Worm (Caenorhabditis elegans) whole organism, L2 larva: Measurements from ENCODE around the gene ima-1.

Experiments used
- C34F6.9 ChIP-seq: fragments of 150-350 bp; optimal IDR thresholded peaks from 2 replicates; lab custom pipeline; 2014; ENCODE audit warnings: missing biosample characterization, missing genetic modification characterization
- Y55F3AM.14 ChIP-seq: fragments of 200-800 bp; sonication (Bioruptor generic); optimal IDR thresholded peaks from 2 replicates; lab custom pipeline; 2018; ENCODE audit warnings: mild to moderate bottlenecking, missing genetic modification characterization, missing compliant biosample characterization
- ZK546.5 ChIP-seq: sonication (generic microtip); optimal IDR thresholded peaks from 2 replicates; lab custom pipeline; 2017; ENCODE audit warnings: missing biosample characterization, missing genetic modification characterization
- alr-1 ChIP-seq: fragments of 150-350 bp; optimal IDR thresholded peaks from 2 replicates; lab custom pipeline; 2014; ENCODE audit warnings: missing biosample characterization, missing genetic modification characterization
- ama-1 ChIP-seq: fragments of 150-350 bp; optimal IDR thresholded peaks from 2 replicates; lab custom pipeline; 2018; ENCODE audit warnings: inconsistent platforms
- blmp-1 ChIP-seq: sonication (generic microtip); optimal IDR thresholded peaks from 2 replicates; lab custom pipeline; 2017; ENCODE audit warnings: missing genetic modification characterization, mild to moderate bottlenecking, missing compliant biosample characterization, antibody characterized with exemption, moderate library complexity; ENCODE audit not compliant: insufficient read depth
- crh-2 ChIP-seq: sonication (generic microtip); optimal IDR thresholded peaks from 2 replicates; lab custom pipeline; 2017; ENCODE audit warnings: missing biosample characterization, missing genetic modification characterization
- egl-27 ChIP-seq: sonication (generic microtip); optimal IDR thresholded peaks from 3 replicates; lab custom pipeline; 2017; ENCODE audit warnings: missing biosample characterization, missing genetic modification reagents, missing genetic modification characterization
- elt-1 ChIP-seq: fragments of 150-350 bp; optimal IDR thresholded peaks from 2 replicates; lab custom pipeline; 2014; ENCODE audit warnings: missing biosample characterization, missing genetic modification characterization
- elt-3 ChIP-seq: sonication (generic microtip); optimal IDR thresholded peaks from 2 replicates; lab custom pipeline; 2017; ENCODE audit warnings: missing biosample characterization, missing genetic modification characterization
- fos-1 ChIP-seq: fragments of 150-350 bp; optimal IDR thresholded peaks from 2 replicates; lab custom pipeline; 2014; ENCODE audit warnings: missing biosample characterization, missing genetic modification characterization
- gmeb-1 ChIP-seq: fragments of 150-350 bp; optimal IDR thresholded peaks from 2 replicates; lab custom pipeline; 2014; ENCODE audit warnings: missing biosample characterization, missing genetic modification characterization
- lin-11 ChIP-seq: fragments of 150-350 bp; sonication (generic microtip); optimal IDR thresholded peaks from 2 replicates; lab custom pipeline; 2014; ENCODE audit warnings: missing biosample characterization, missing genetic modification characterization, inconsistent platforms, mixed read lengths
- lin-13 ChIP-seq: fragments of 150-350 bp; optimal IDR thresholded peaks from 2 replicates; lab custom pipeline; 2014; ENCODE audit warnings: missing biosample characterization, missing genetic modification reagents, missing genetic modification characterization
- lin-39 ChIP-seq: fragments of 150-350 bp; optimal IDR thresholded peaks from 2 replicates; lab custom pipeline; 2014; ENCODE audit warnings: missing biosample characterization, missing genetic modification reagents, missing genetic modification characterization
- lsy-2 ChIP-seq, 2 experiments: fragments of 150-350 bp in 1 of 2; sonication (generic microtip) in 1 of 2; optimal IDR thresholded peaks; 2 replicates each; lab custom pipeline; 2014 to 2017; ENCODE audit warnings: missing biosample characterization in 2 of 2, missing genetic modification characterization in 2 of 2
- mab-5 ChIP-seq: fragments of 150-350 bp; optimal IDR thresholded peaks from 2 replicates; lab custom pipeline; 2014; ENCODE audit warnings: missing biosample characterization, missing genetic modification characterization
- mbf-1 ChIP-seq: sonication (generic microtip); optimal IDR thresholded peaks from 2 replicates; lab custom pipeline; 2017; ENCODE audit warnings: missing biosample characterization, missing genetic modification characterization
- mdl-1 ChIP-seq, 2 experiments: fragments of 150-350 bp in 1 of 2; sonication (generic microtip) in 1 of 2; optimal IDR thresholded peaks; 2 replicates each; lab custom pipeline; 2017; ENCODE audit warnings: missing biosample characterization in 2 of 2, missing genetic modification characterization in 2 of 2
- nhr-10 ChIP-seq: sonication (generic microtip); optimal IDR thresholded peaks from 2 replicates; lab custom pipeline; 2017; ENCODE audit warnings: missing biosample characterization, missing genetic modification characterization
- nhr-11 ChIP-seq: fragments of 150-350 bp; optimal IDR thresholded peaks from 2 replicates; lab custom pipeline; 2014; ENCODE audit warnings: missing biosample characterization, missing genetic modification characterization
- nhr-12 ChIP-seq: fragments of 150-350 bp; optimal IDR thresholded peaks from 2 replicates; lab custom pipeline; 2014; ENCODE audit warnings: missing biosample characterization, missing genetic modification characterization
- nhr-129 ChIP-seq: fragments of 150-350 bp; optimal IDR thresholded peaks from 2 replicates; lab custom pipeline; 2014; ENCODE audit warnings: missing biosample characterization, missing genetic modification characterization
- nhr-23 ChIP-seq: fragments of 150-350 bp; optimal IDR thresholded peaks from 2 replicates; lab custom pipeline; 2014; ENCODE audit warnings: missing biosample characterization, missing genetic modification reagents, missing genetic modification characterization
- nhr-237 ChIP-seq: fragments of 150-350 bp; optimal IDR thresholded peaks from 2 replicates; lab custom pipeline; 2014; ENCODE audit warnings: missing biosample characterization, missing genetic modification characterization
- nhr-25 ChIP-seq: fragments of 150-350 bp; sonication (generic microtip); optimal IDR thresholded peaks from 3 replicates; lab custom pipeline; 2014; ENCODE audit warnings: missing biosample characterization, missing genetic modification characterization
- nhr-6 ChIP-seq: fragments of 150-350 bp; optimal IDR thresholded peaks from 2 replicates; lab custom pipeline; 2014; ENCODE audit warnings: missing biosample characterization, missing genetic modification characterization
- nhr-77 ChIP-seq: fragments of 150-350 bp; optimal IDR thresholded peaks from 2 replicates; lab custom pipeline; 2014; ENCODE audit warnings: missing biosample characterization, missing genetic modification characterization
- sem-4 ChIP-seq: fragments of 150-350 bp; optimal IDR thresholded peaks from 2 replicates; lab custom pipeline; 2014; ENCODE audit warnings: missing biosample characterization, missing genetic modification reagents, missing genetic modification characterization
- skn-1 ChIP-seq: sonication (generic microtip); optimal IDR thresholded peaks from 2 replicates; lab custom pipeline; 2017; ENCODE audit warnings: missing biosample characterization, missing genetic modification characterization
- sma-3 ChIP-seq: sonication (generic microtip); optimal IDR thresholded peaks from 2 replicates; lab custom pipeline; 2016; ENCODE audit warnings: missing genetic modification reagents, missing genetic modification characterization, missing compliant biosample characterization
- sma-9 ChIP-seq, 2 experiments: fragments of 150-350 bp in 1 of 2; sonication (generic microtip) in 1 of 2; optimal IDR thresholded peaks; 2 replicates each; lab custom pipeline; 2014 to 2016; ENCODE audit warnings: missing genetic modification characterization in 2 of 2, mild to moderate bottlenecking in 1 of 2, missing biosample characterization in 1 of 2, missing compliant biosample characterization in 1 of 2, missing genetic modification reagents in 1 of 2, moderate library complexity in 1 of 2
- unc-39 ChIP-seq: fragments of 150-350 bp; optimal IDR thresholded peaks from 2 replicates; lab custom pipeline; 2014; ENCODE audit warnings: missing biosample characterization, missing genetic modification characterization
- unc-55 ChIP-seq: fragments of 150-350 bp; sonication (generic microtip); optimal IDR thresholded peaks from 3 replicates; lab custom pipeline; 2014; ENCODE audit warnings: missing biosample characterization, missing genetic modification reagents, missing genetic modification characterization
- unc-62 ChIP-seq: fragments of 150-350 bp; optimal IDR thresholded peaks from 2 replicates; lab custom pipeline; 2014; ENCODE audit warnings: missing biosample characterization, missing genetic modification reagents, missing genetic modification characterization
- zag-1 ChIP-seq: fragments of 150-350 bp; optimal IDR thresholded peaks from 2 replicates; lab custom pipeline; 2014; ENCODE audit warnings: missing biosample characterization, missing genetic modification characterization
- ztf-1 ChIP-seq: fragments of 200-800 bp; sonication (Bioruptor generic); conservative IDR thresholded peaks from 2 replicates; pipeline ENCODE4 v1.3.6; 2022; ENCODE audit warnings: missing genetic modification characterization, missing compliant biosample characterization
- ztf-4 ChIP-seq: fragments of 150-350 bp; optimal IDR thresholded peaks from 2 replicates; lab custom pipeline; 2014; ENCODE audit warnings: missing biosample characterization, missing genetic modification characterization

ima-1 gene

ce11 chrV:11217394-11217793, 22.1 kb upstream of the ima-1 start, which contains the start of gene cyp-29A2:
TSS of gene cyp-29A2 (plus strand) at chrV:11217583.
- TF ChIP-seq elt-3 (tag; lab: Kevin White, UChicago) (no peak), crh-2 (peak; percentile 28), sma-9 (GFP tag; optimal IDR thresholded peaks at IDR 0.05; lab: Kevin White, UChicago) (peak; percentile 24), sma-9 (tag; optimal IDR thresholded peaks at IDR 0.05; lab: Kevin White, UChicago) (no peak), nhr-129 (tag; lab: Kevin White, UChicago) (peak; percentile 34), nhr-25 (tag; lab: Kevin White, UChicago) (no peak), unc-62 (GFP tag; lab: Kevin White, UChicago) (no peak), gmeb-1 (tag; lab: Kevin White, UChicago) (peak; percentile 23)

DNA sequence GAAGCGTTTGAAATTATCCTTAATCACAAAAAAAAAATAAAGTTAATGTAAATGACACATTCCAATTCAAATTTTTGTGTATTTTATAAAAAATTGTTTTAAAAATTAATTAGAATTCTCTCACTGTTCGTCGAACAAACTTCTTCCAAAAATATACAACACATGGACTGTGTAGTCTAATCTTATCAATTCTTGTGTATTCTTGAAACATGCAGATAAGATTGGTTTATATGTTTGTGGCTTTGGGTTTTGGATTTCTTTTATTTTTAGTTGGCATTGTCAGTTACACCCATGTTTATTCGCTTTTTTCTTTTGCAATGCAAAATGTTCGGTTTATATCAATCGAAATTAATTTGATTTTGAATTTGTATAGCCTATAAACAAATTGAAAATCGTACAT, 19.1 kb upstream of the ima-1 start:
- TF ChIP-seq mab-5, result no peak

- TF ChIP-seq alr-1 (tag; lab: Kevin White, UChicago) (no peak), elt-1 (tag; lab: Kevin White, UChicago) (peak; percentile 87)
Measured at ce11 chrV:11220936-11221335, 18.5 kb upstream of the ima-1 start, which contains the start of gene T19B10.2. TSS of gene T19B10.2 (plus strand) at chrV:11221302.

DNA sequence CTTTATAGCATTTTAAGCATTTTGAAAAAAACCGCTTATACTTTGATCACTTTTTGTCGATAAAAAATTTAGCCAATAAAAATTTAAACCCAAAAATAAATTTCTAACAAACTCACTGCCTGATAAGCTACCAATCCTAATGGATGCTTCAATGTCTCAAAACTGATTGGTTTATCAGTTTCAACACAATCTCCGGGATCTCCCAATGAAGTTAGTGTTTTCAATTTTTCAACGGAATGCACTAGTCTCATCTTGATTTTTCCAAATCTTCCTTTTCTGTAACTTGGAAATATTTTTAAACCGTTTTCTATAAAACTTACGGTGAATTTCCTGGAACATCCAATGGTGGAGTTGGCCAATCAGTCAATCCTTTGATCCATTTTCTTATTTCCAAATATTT, 15.8 kb upstream of the ima-1 start:
- no peak for TF ChIP-seq egl-27 (tag; lab: Kevin White, UChicago)
- TF ChIP-seq nhr-10 (tag; lab: Kevin White, UChicago), result no peak
- no peak for TF ChIP-seq elt-3 (tag; lab: Kevin White, UChicago)
- no peak for TF ChIP-seq lsy-2 (tag; optimal IDR thresholded peaks at IDR 0.05; lab: Kevin White, UChicago)
- TF ChIP-seq nhr-23 (tag; lab: Kevin White, UChicago), result no peak
- no peak for TF ChIP-seq Y55F3AM.14 (GFP tag; lab: Kevin White, UChicago)
- no peak for TF ChIP-seq ZK546.5 (tag; lab: Kevin White, UChicago)
- TF ChIP-seq blmp-1 (tag; lab: Kevin White, UChicago), result no peak
- no peak for TF ChIP-seq nhr-237 (tag; lab: Kevin White, UChicago)
- no peak for TF ChIP-seq nhr-129 (tag; lab: Kevin White, UChicago)
- TF ChIP-seq lin-11 (tag; lab: Kevin White, UChicago), result no peak
- no peak for TF ChIP-seq nhr-12
- no peak for TF ChIP-seq sma-3 (GFP tag; lab: Kevin White, UChicago)
- no peak for TF ChIP-seq nhr-77
- TF ChIP-seq ztf-4, result no peak
- no peak for TF ChIP-seq C34F6.9 (tag; lab: Kevin White, UChicago)
- TF ChIP-seq unc-55 (GFP tag; lab: Kevin White, UChicago), result no peak

ce11 chrV:11225981-11226380, 13.5 kb upstream of the ima-1 start, which contains the start of gene bgal-1:
TSS of gene bgal-1 (minus strand) at chrV:11226018.
- no peak for TF ChIP-seq sem-4 (tag; lab: Kevin White, UChicago)
- TF ChIP-seq crh-2, result peak; percentile 31
- TF ChIP-seq ztf-4, result peak; percentile 25
- peak; percentile 4 for TF ChIP-seq sma-3 (GFP tag; lab: Kevin White, UChicago)
- TF ChIP-seq lsy-2 (tag; optimal IDR thresholded peaks at IDR 0.05; lab: Kevin White, UChicago), result peak in 1 of 2 experiments; percentile 44
- TF ChIP-seq nhr-25 (tag; lab: Kevin White, UChicago), result peak; percentile 33
- TF ChIP-seq blmp-1 (tag; lab: Kevin White, UChicago), result peak; percentile 13
- peak; percentile 8 for TF ChIP-seq lin-13 (GFP tag; lab: Kevin White, UChicago)
- peak; percentile 65 for TF ChIP-seq ama-1 (lab: Kevin White, UChicago)
- TF ChIP-seq nhr-11 (tag; lab: Kevin White, UChicago), result no peak

DNA sequence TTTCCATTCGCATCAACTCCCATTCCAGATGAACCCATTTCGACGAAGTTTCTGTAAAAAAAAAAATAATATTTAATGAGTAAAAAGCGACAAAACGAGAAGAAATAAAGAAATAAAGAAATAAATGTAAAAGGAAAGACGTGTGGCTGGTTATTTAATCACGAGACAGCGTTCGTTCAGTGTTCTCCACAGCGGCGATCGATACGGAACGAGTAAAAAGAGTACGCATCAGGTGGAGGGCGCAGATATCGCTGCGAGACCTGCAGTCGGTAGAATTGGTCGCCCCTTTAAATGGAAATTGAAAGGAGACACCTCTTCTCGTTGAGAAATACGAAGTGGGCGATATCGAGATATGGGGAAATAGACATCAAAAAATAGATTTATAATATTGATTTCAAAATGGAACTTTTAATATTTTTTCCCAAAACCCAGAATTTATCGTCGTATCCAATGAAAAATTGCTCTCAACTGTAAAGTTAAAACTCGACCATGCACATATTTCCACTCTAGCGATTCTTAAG, 10.8 kb upstream of the ima-1 start, which contains the start of gene pqn-70:
Gene pqn-70 (minus strand): TSS at position 51 of the 521 bp plus-strand sequence.
- TF ChIP-seq nhr-129 (tag; lab: Kevin White, UChicago), result peak; percentile 81
- peak; percentile 55 for TF ChIP-seq fos-1 (tag; lab: Kevin White, UChicago)
- TF ChIP-seq skn-1 (tag; lab: Kevin White, UChicago), result no peak
- peak; percentile 83 for TF ChIP-seq sem-4 (tag; lab: Kevin White, UChicago)
- peak; percentile 40 for TF ChIP-seq nhr-6 (tag; lab: Kevin White, UChicago)
- TF ChIP-seq unc-55 (GFP tag; lab: Kevin White, UChicago), result peak; percentile 91
- no peak for TF ChIP-seq ZK546.5 (tag; lab: Kevin White, UChicago)
- no peak for TF ChIP-seq unc-62 (GFP tag; lab: Kevin White, UChicago)
- TF ChIP-seq unc-39 (tag; lab: Kevin White, UChicago), result no peak
- TF ChIP-seq lsy-2 (tag; optimal IDR thresholded peaks at IDR 0.05; lab: Kevin White, UChicago), result peak; percentile 67 to 92
- peak; percentile 9 for TF ChIP-seq nhr-12
- TF ChIP-seq mbf-1, result no peak
- peak; percentile 57 for TF ChIP-seq zag-1
- peak; percentile 45 for TF ChIP-seq egl-27 (tag; lab: Kevin White, UChicago)
- TF ChIP-seq mdl-1 (tag; optimal IDR thresholded peaks at IDR 0.05; lab: Kevin White, UChicago), result peak in 1 of 2 experiments; percentile 23
- TF ChIP-seq ztf-1 (GFP tag; lab: Robert Waterston, UW), result no peak
- no peak for TF ChIP-seq elt-3 (tag; lab: Kevin White, UChicago)
- TF ChIP-seq nhr-237 (tag; lab: Kevin White, UChicago), result no peak
- no peak for TF ChIP-seq nhr-11 (tag; lab: Kevin White, UChicago)
- peak; percentile 82 for TF ChIP-seq nhr-25 (tag; lab: Kevin White, UChicago)
- peak; percentile 91 for TF ChIP-seq lin-11 (tag; lab: Kevin White, UChicago)
- TF ChIP-seq nhr-77, result no peak
- TF ChIP-seq crh-2, result peak; percentile 89
- TF ChIP-seq Y55F3AM.14 (GFP tag; lab: Kevin White, UChicago), result peak; percentile 29
- no peak for TF ChIP-seq nhr-10 (tag; lab: Kevin White, UChicago)
- peak; percentile 86 for TF ChIP-seq sma-3 (GFP tag; lab: Kevin White, UChicago)
- TF ChIP-seq mab-5, result peak; percentile 71
- no peak for TF ChIP-seq lin-39 (tag; lab: Kevin White, UChicago)
